Fruit fly (Drosophila melanogaster) whole organism, embryonic: Measurements from ENCODE around the gene Jarid2.
A peak's percentile ranks its signal among the peaks of the same experiment; 100 is the strongest.

Source experiments
- CG1024 ChIP-seq: fragments of 200-800 bp; sonication (Bioruptor generic); IDR thresholded peaks from 2 replicates; pipeline ENCODE4 v1.3.6; 2022; ENCODE audit warnings: missing biosample characterization, missing genetic modification characterization
- CG10979 ChIP-seq: fragments of 200-800 bp; sonication (Bioruptor generic); optimal IDR thresholded peaks from 2 replicates; lab custom pipeline; 2018; ENCODE audit warnings: missing biosample characterization, mild to moderate bottlenecking, missing genetic modification characterization, moderate library complexity
- CG11560 ChIP-seq: fragments of 200-800 bp; sonication (Bioruptor generic); IDR thresholded peaks from 3 replicates; pipeline ENCODE4 v1.3.6; 2022; ENCODE audit warnings: missing biosample characterization, missing genetic modification characterization
- CG12299 ChIP-seq: fragments of 200-800 bp; sonication (Bioruptor generic); optimal IDR thresholded peaks from 2 replicates; lab custom pipeline; 2018; ENCODE audit warnings: missing biosample characterization, mild to moderate bottlenecking, missing genetic modification characterization
- CG12391 ChIP-seq: fragments of 200-800 bp; sonication (Bioruptor generic); optimal IDR thresholded peaks from 3 replicates; lab custom pipeline; 2018; ENCODE audit warnings: missing biosample characterization, mild to moderate bottlenecking, missing genetic modification characterization, moderate library complexity
- CG2116 ChIP-seq: fragments of 200-800 bp; sonication (Bioruptor generic); optimal IDR thresholded peaks from 3 replicates; lab custom pipeline; 2018; ENCODE audit warnings: missing biosample characterization, mild to moderate bottlenecking, missing genetic modification characterization
- CG3065 ChIP-seq: fragments of 200-800 bp; sonication (Bioruptor generic); optimal IDR thresholded peaks from 2 replicates; lab custom pipeline; 2016; ENCODE audit warnings: missing biosample characterization, missing genetic modification characterization
- CG31365 ChIP-seq: fragments of 200-800 bp; sonication (Bioruptor generic); optimal IDR thresholded peaks from 2 replicates; lab custom pipeline; 2018; ENCODE audit warnings: missing biosample characterization, mild to moderate bottlenecking, missing genetic modification characterization
- CG31388 ChIP-seq: fragments of 200-800 bp; sonication (Bioruptor generic); optimal IDR thresholded peaks from 2 replicates; lab custom pipeline; 2016; ENCODE audit warnings: missing biosample characterization, missing genetic modification characterization
- CG3163 ChIP-seq: fragments of 200-800 bp; sonication (Bioruptor generic); optimal IDR thresholded peaks from 3 replicates; lab custom pipeline; 2016; ENCODE audit warnings: missing biosample characterization, missing genetic modification characterization
- CG32772 ChIP-seq: fragments of 200-800 bp; sonication (Bioruptor generic); IDR thresholded peaks from 2 replicates; pipeline ENCODE4 v1.3.6; 2022; ENCODE audit warnings: missing biosample characterization, missing genetic modification characterization
- CG33557 ChIP-seq: fragments of 200-800 bp; sonication (Bioruptor generic); optimal IDR thresholded peaks from 2 replicates; lab custom pipeline; 2019; ENCODE audit warnings: missing biosample characterization, mild to moderate bottlenecking, missing genetic modification characterization, moderate library complexity
- CG5245 ChIP-seq: fragments of 200-800 bp; sonication (Bioruptor generic); optimal IDR thresholded peaks from 3 replicates; lab custom pipeline; 2016; ENCODE audit warnings: missing biosample characterization, missing genetic modification characterization
- CG5953 ChIP-seq: fragments of 200-800 bp; sonication (Bioruptor generic); IDR thresholded peaks from 2 replicates; pipeline ENCODE4 v1.3.6; 2022; ENCODE audit warnings: missing biosample characterization, missing genetic modification characterization
- CG6175 ChIP-seq: fragments of 200-800 bp; sonication (Bioruptor generic); IDR thresholded peaks from 3 replicates; pipeline ENCODE4 v1.3.6; 2022; ENCODE audit warnings: missing biosample characterization, missing genetic modification characterization
- CG6272 ChIP-seq: fragments of 200-800 bp; sonication (Bioruptor generic); IDR thresholded peaks from 2 replicates; pipeline ENCODE4 v1.3.6; 2022; ENCODE audit warnings: missing biosample characterization, missing genetic modification characterization
- CG6765 ChIP-seq: fragments of 200-800 bp; sonication (Bioruptor generic); optimal IDR thresholded peaks from 3 replicates; lab custom pipeline; 2017; ENCODE audit warnings: missing biosample characterization, mild to moderate bottlenecking, missing genetic modification characterization
- Chrac-16 ChIP-seq: fragments of 200-800 bp; sonication (Bioruptor generic); optimal IDR thresholded peaks from 3 replicates; lab custom pipeline; 2016; ENCODE audit warnings: missing biosample characterization, missing genetic modification characterization
- E2f1 ChIP-seq: fragments of 200-800 bp; sonication (Bioruptor generic); IDR thresholded peaks from 2 replicates; pipeline ENCODE4 v1.3.6; 2022; ENCODE audit warnings: missing biosample characterization, missing genetic modification characterization
- ERR ChIP-seq: fragments of 200-800 bp; sonication (Bioruptor generic); optimal IDR thresholded peaks from 2 replicates; lab custom pipeline; 2016; ENCODE audit warnings: missing biosample characterization, missing genetic modification characterization
- Gug ChIP-seq: fragments of 200-800 bp; sonication (Bioruptor generic); IDR thresholded peaks from 4 replicates; pipeline ENCODE4 v1.3.6; 2022; ENCODE audit warnings: missing biosample characterization, missing genetic modification characterization
- HHEX ChIP-seq: fragments of 200-800 bp; sonication (Bioruptor generic); optimal IDR thresholded peaks from 3 replicates; lab custom pipeline; 2017; ENCODE audit warnings: missing biosample characterization, mild to moderate bottlenecking, missing genetic modification characterization, missing genetic modification reagents
- HLH3B ChIP-seq: fragments of 200-800 bp; sonication (Bioruptor generic); IDR thresholded peaks from 2 replicates; pipeline ENCODE4 v1.3.6; 2022; ENCODE audit warnings: missing biosample characterization, missing genetic modification characterization
- HLH4C ChIP-seq: fragments of 200-800 bp; sonication (Bioruptor generic); IDR thresholded peaks from 3 replicates; pipeline ENCODE4 v1.3.6; 2022; ENCODE audit warnings: missing biosample characterization, missing genetic modification characterization; ENCODE audit not compliant: partially characterized antibody
- Hmr ChIP-seq: fragments of 200-800 bp; sonication (Bioruptor generic); optimal IDR thresholded peaks from 3 replicates; lab custom pipeline; 2017; ENCODE audit warnings: mild to moderate bottlenecking, missing biosample characterization, missing genetic modification reagents, missing genetic modification characterization
- Jarid2 ChIP-seq: fragments of 200-800 bp; sonication (Bioruptor generic); optimal IDR thresholded peaks from 3 replicates; lab custom pipeline; 2017; ENCODE audit warnings: mild to moderate bottlenecking, missing biosample characterization, missing genetic modification reagents, missing genetic modification characterization
- Lpt ChIP-seq: fragments of >200 bp; optimal IDR thresholded peaks from 2 replicates; lab custom pipeline; 2018; ENCODE audit warnings: missing biosample characterization, missing genetic modification characterization
- Max ChIP-seq: fragments of 200-800 bp; sonication (Bioruptor generic); optimal IDR thresholded peaks from 2 replicates; lab custom pipeline; 2016; ENCODE audit warnings: missing biosample characterization, mild to moderate bottlenecking, missing genetic modification characterization
- Med ChIP-seq: fragments of 200-800 bp; sonication (Bioruptor generic); peaks from one replicate; lab custom pipeline; 2016; ENCODE audit warnings: missing biosample characterization, missing genetic modification characterization, mild to moderate bottlenecking, inconsistent platforms, moderate library complexity
- Mrtf ChIP-seq: fragments of 200-800 bp; sonication (Bioruptor generic); IDR thresholded peaks from 3 replicates; pipeline ENCODE4 v1.3.6; 2022; ENCODE audit warnings: missing biosample characterization, missing genetic modification characterization
- Nf-YC ChIP-seq: fragments of 200-800 bp; optimal IDR thresholded peaks from 3 replicates; lab custom pipeline; 2019; ENCODE audit warnings: missing biosample characterization, mild to moderate bottlenecking, missing genetic modification characterization, moderate library complexity
- Oli ChIP-seq: fragments of 200-800 bp; sonication (Bioruptor generic); optimal IDR thresholded peaks from 2 replicates; lab custom pipeline; 2018; ENCODE audit warnings: missing biosample characterization, mild to moderate bottlenecking, missing genetic modification characterization, moderate library complexity
- PHDP ChIP-seq: fragments of 200-800 bp; sonication (Bioruptor generic); optimal IDR thresholded peaks from 3 replicates; lab custom pipeline; 2018; ENCODE audit warnings: missing biosample characterization, mild to moderate bottlenecking, missing genetic modification characterization, moderate library complexity
- Ssrp ChIP-seq: fragments of 200-800 bp; sonication (Bioruptor generic); optimal IDR thresholded peaks from 2 replicates; lab custom pipeline; 2018; ENCODE audit warnings: missing biosample characterization, mild to moderate bottlenecking, missing genetic modification characterization, moderate library complexity
- YL-1 ChIP-seq: fragments of 200-800 bp; sonication (Bioruptor generic); optimal IDR thresholded peaks from 3 replicates; lab custom pipeline; 2017; ENCODE audit warnings: missing biosample characterization, mild to moderate bottlenecking, missing genetic modification characterization
- bbx ChIP-seq: fragments of 200-800 bp; sonication (Bioruptor generic); IDR thresholded peaks from 2 replicates; pipeline ENCODE4 v1.3.6; 2022; ENCODE audit warnings: missing biosample characterization, missing genetic modification characterization; ENCODE audit not compliant: partially characterized antibody
- ci ChIP-seq: fragments of 200-800 bp; sonication (Bioruptor generic); IDR thresholded peaks from 3 replicates; pipeline ENCODE4 v1.3.6; 2022; ENCODE audit warnings: missing biosample characterization, missing genetic modification characterization
- croc ChIP-seq: fragments of 200-800 bp; sonication (Bioruptor generic); conservative IDR thresholded peaks from 3 replicates; pipeline ENCODE4 v1.3.6; 2022; ENCODE audit warnings: missing biosample characterization, missing genetic modification characterization
- cwo ChIP-seq: fragments of 200-800 bp; sonication (Bioruptor generic); optimal IDR thresholded peaks from 3 replicates; lab custom pipeline; 2017; ENCODE audit warnings: missing biosample characterization, missing genetic modification characterization, mild to moderate bottlenecking, moderate library complexity, missing genetic modification reagents
- da ChIP-seq: fragments of 200-800 bp; sonication (Bioruptor generic); optimal IDR thresholded peaks from 2 replicates; lab custom pipeline; 2016; ENCODE audit warnings: missing biosample characterization, missing genetic modification characterization
- dimm ChIP-seq: fragments of 200-800 bp; sonication (Bioruptor generic); IDR thresholded peaks from 2 replicates; pipeline ENCODE4 v1.3.6; 2022; ENCODE audit warnings: missing biosample characterization, missing genetic modification characterization
- gce ChIP-seq: fragments of 200-800 bp; sonication (Bioruptor generic); IDR thresholded peaks from 3 replicates; pipeline ENCODE4 v1.3.6; 2022; ENCODE audit warnings: missing biosample characterization, missing genetic modification characterization
- gsb ChIP-seq: fragments of 200-800 bp; sonication (Bioruptor generic); IDR thresholded peaks from 2 replicates; pipeline ENCODE4 v1.3.6; 2022; ENCODE audit warnings: missing biosample characterization, missing genetic modification characterization
- hth ChIP-seq: fragments of >200 bp; optimal IDR thresholded peaks from 2 replicates; lab custom pipeline; 2017; ENCODE audit warnings: inconsistent platforms
- lola ChIP-seq, 3 experiments: fragments of >200 bp in 2 of 3; fragments of 200-800 bp in 1 of 3; sonication (Bioruptor generic) in 1 of 3; optimal IDR thresholded peaks; 2 replicates each; lab custom pipeline; 2017 to 2019; ENCODE audit warnings: missing biosample characterization in 3 of 3, missing genetic modification characterization in 3 of 3, mild to moderate bottlenecking in 1 of 3, moderate library complexity in 1 of 3
- nau ChIP-seq: fragments of 200-800 bp; sonication (Bioruptor generic); optimal IDR thresholded peaks from 3 replicates; lab custom pipeline; 2017; ENCODE audit warnings: missing biosample characterization, mild to moderate bottlenecking, missing genetic modification characterization, missing genetic modification reagents
- onecut ChIP-seq: fragments of 200-800 bp; sonication (Bioruptor generic); IDR thresholded peaks from 2 replicates; pipeline ENCODE4 v1.3.6; 2022; ENCODE audit warnings: missing biosample characterization, missing genetic modification characterization
- pros ChIP-seq: fragments of 200-800 bp; sonication (Bioruptor generic); optimal IDR thresholded peaks from 3 replicates; lab custom pipeline; 2019; ENCODE audit warnings: missing biosample characterization, mild to moderate bottlenecking, missing genetic modification characterization, moderate library complexity
- trh ChIP-seq: fragments of 200-800 bp; sonication (Bioruptor generic); optimal IDR thresholded peaks from 2 replicates; lab custom pipeline; 2016; ENCODE audit warnings: missing biosample characterization, missing genetic modification characterization
- vfl ChIP-seq: fragments of 200-800 bp; sonication (Bioruptor generic); optimal IDR thresholded peaks from 2 replicates; lab custom pipeline; 2016; ENCODE audit warnings: missing biosample characterization, missing genetic modification characterization
- wdn ChIP-seq: fragments of 200-800 bp; sonication (Bioruptor generic); IDR thresholded peaks from 2 replicates; pipeline ENCODE4 v1.3.6; 2022; ENCODE audit warnings: missing biosample characterization, missing genetic modification characterization

The Jarid2 gene

dm6 chr3L:9457619-9458092 is 19.2 kb upstream of the Jarid2 start, which contains the start of gene CG3437 (continued):
- TF ChIP-seq Ssrp (tag; lab: Kevin White, UChicago) = peak; percentile 98
- peak; percentile 99 for TF ChIP-seq Oli (tag; lab: Kevin White, UChicago)
- peak; percentile 100 for TF ChIP-seq Med (GFP tag; lab: Kevin White, UChicago)
- peak; percentile 93 for TF ChIP-seq CG31365 (tag; lab: Kevin White, UChicago)
- peak; percentile 90 for TF ChIP-seq CG2116
- TF ChIP-seq CG6272 = peak; percentile 99
- peak; percentile 98 for TF ChIP-seq CG12391 (tag; lab: Kevin White, UChicago)
- peak; percentile 97 for TF ChIP-seq Max (GFP tag; lab: Kevin White, UChicago)
- peak; percentile 97 for TF ChIP-seq vfl (GFP tag; lab: Kevin White, UChicago)
- TF ChIP-seq CG3163 (GFP tag; lab: Kevin White, UChicago) = peak; percentile 91
- 0 out of 2 replicates have a peak, but pooled peaks have one; percentile 44 for TF ChIP-seq bbx (GFP tag; lab: Robert Waterston, UW)
- TF ChIP-seq CG6765 (GFP tag; lab: Kevin White, UChicago) = peak; percentile 99
- TF ChIP-seq CG10979 (tag; lab: Kevin White, UChicago) = peak; percentile 99
- TF ChIP-seq CG1024 (GFP tag; lab: Robert Waterston, UW) = peak; percentile 97
- peak; percentile 100 for TF ChIP-seq CG32772 (GFP tag; lab: Robert Waterston, UW)
- peak; percentile 99 for TF ChIP-seq gce (GFP tag; lab: Robert Waterston, UW)
- TF ChIP-seq HLH4C (GFP tag; lab: Robert Waterston, UW) = 0 out of 3 replicates have a peak, but pooled peaks have one; percentile 40
- TF ChIP-seq da = peak; percentile 95
- TF ChIP-seq Jarid2 (GFP tag; lab: Kevin White, UChicago) = peak; percentile 99
- peak; percentile 98 for TF ChIP-seq wdn (GFP tag; lab: Robert Waterston, UW)
- TF ChIP-seq ERR = peak; percentile 97
- peak; percentile 98 for TF ChIP-seq CG6175 (GFP tag; lab: Robert Waterston, UW)
- peak; percentile 97 for TF ChIP-seq CG33557 (GFP tag; lab: Kevin White, UChicago)
- peak; percentile 99 for TF ChIP-seq Gug
- peak; percentile 76 for TF ChIP-seq pros (GFP tag; lab: Kevin White, UChicago)
- TF ChIP-seq ci = peak; percentile 100
- TF ChIP-seq CG11560 = peak; percentile 94
- TF ChIP-seq Mrtf (GFP tag; lab: Robert Waterston, UW) = peak; percentile 99
- peak; percentile 98 for TF ChIP-seq CG5953
- peak; percentile 98 for TF ChIP-seq dimm (GFP tag; lab: Robert Waterston, UW)
- peak; percentile 98 for TF ChIP-seq Hmr (GFP tag; lab: Kevin White, UChicago)
- peak; percentile 98 for TF ChIP-seq nau (GFP tag; lab: Kevin White, UChicago)
- no peak for TF ChIP-seq Lpt (GFP tag; lab: Kevin White, UChicago)
- peak; percentile 98 for TF ChIP-seq onecut (GFP tag; lab: Robert Waterston, UW)
- peak; percentile 97 for TF ChIP-seq CG5245 (GFP tag; lab: Kevin White, UChicago)
- peak; percentile 99 for TF ChIP-seq HLH3B (GFP tag; lab: Robert Waterston, UW)
- peak; percentile 99 for TF ChIP-seq PHDP (tag; lab: Kevin White, UChicago)
- TF ChIP-seq cwo (GFP tag; lab: Kevin White, UChicago) = peak; percentile 97
- TF ChIP-seq Chrac-16 (GFP tag; lab: Kevin White, UChicago) = peak; percentile 98
- peak; percentile 99 for TF ChIP-seq HHEX (GFP tag; lab: Kevin White, UChicago)
- peak; percentile 99 for TF ChIP-seq gsb (GFP tag; lab: Robert Waterston, UW)
- peak; percentile 94 for TF ChIP-seq CG31388 (GFP tag; lab: Kevin White, UChicago)
- TF ChIP-seq croc (GFP tag; lab: Robert Waterston, UW) = peak; percentile 98
- TF ChIP-seq trh (GFP tag; lab: Kevin White, UChicago) = peak; percentile 93
- TF ChIP-seq hth (lab: Kevin White, UChicago) = no peak
- peak; percentile 97 for TF ChIP-seq CG12299 (tag; lab: Kevin White, UChicago)
- peak; percentile 83 for TF ChIP-seq Nf-YC (tag; lab: Kevin White, UChicago)
- peak; percentile 97 for TF ChIP-seq CG3065 (GFP tag; lab: Kevin White, UChicago)
- TF ChIP-seq lola (GFP tag; optimal IDR thresholded peaks at IDR 0.05; lab: Kevin White, UChicago) = peak in 1 of 3 experiments; percentile 97
- TF ChIP-seq E2f1 (GFP tag; lab: Robert Waterston, UW) = peak; percentile 99
- TF ChIP-seq YL-1 (GFP tag; lab: Kevin White, UChicago) = peak; percentile 98
